Fruit fly (Drosophila melanogaster): ENCODE measurements around the gene RFeSP.

RFeSP gene

DNA sequence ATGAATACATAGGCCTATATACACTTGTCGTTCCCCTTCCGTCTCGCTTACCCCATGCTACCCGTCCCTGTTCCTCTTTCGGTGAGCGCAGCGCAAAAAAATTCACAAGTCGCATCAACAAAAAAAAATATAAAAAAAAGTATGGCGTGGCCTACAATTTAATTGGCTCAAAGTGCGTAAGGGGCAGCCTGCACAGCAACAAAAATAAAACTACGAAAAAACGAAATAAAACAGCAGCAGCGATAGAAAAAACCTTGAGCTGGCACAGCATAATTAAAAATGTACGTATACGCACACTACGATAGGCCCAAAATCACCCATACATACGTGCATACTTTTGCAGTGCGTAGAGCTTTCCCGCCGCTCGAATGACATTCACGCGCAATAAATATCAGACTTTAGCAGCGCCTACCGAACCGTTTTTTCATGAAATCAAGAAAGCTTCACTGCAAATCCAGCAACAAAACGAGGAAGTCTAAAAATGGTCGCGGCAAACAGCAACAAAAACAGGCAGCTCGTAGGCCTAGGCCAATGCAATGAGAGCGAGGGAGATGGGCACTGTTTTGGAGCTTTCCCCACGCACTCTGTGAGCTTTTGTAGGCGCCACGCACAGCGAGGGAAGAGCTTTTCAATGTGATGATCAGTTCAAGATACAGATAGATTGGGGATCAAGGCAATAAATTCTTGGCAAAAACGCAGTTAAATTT, 43.0 kb upstream of the RFeSP start (continued):
- TF ChIP-seq CG1529 (GFP tag; optimal IDR thresholded peaks at IDR 0.05) (no peak), CG2712 (tag; optimal IDR thresholded peaks at IDR 0.05) (no peak), CG34376 (GFP tag; optimal IDR thresholded peaks at IDR 0.05) (peak; percentile 76), Neu2 (GFP tag; optimal IDR thresholded peaks at IDR 0.05; ENCODE audit: borderline replicate concordance) (no peak), CG1233 (GFP tag; optimal IDR thresholded peaks at IDR 0.05) (no peak), ara (GFP tag; IDR thresholded peaks at IDR 0.05) (no peak), fru (optimal IDR thresholded peaks at IDR 0.05) (no peak), Bteb2 (GFP tag; optimal IDR thresholded peaks at IDR 0.05) (no peak), Nf-YA (GFP tag; IDR thresholded peaks at IDR 0.05) (no peak), HmgD (GFP tag; optimal IDR thresholded peaks at IDR 0.05) (no peak), CG5245 (GFP tag; optimal IDR thresholded peaks at IDR 0.05) (no peak), CG30431 (GFP tag; optimal IDR thresholded peaks at IDR 0.05) (no peak), nom (GFP tag; optimal IDR thresholded peaks at IDR 0.05) (no peak), Ptx1 (GFP tag; IDR thresholded peaks at IDR 0.05) (no peak), tin (GFP tag; optimal IDR thresholded peaks at IDR 0.05) (no peak), Ets65A (GFP tag) (no peak), chinmo (GFP tag; IDR thresholded peaks at IDR 0.05; ENCODE audit: partially characterized antibody) (peak; percentile 100), CG4617 (GFP tag; optimal IDR thresholded peaks at IDR 0.05; ENCODE audit: borderline replicate concordance) (no peak), CkIIα-i1 (GFP tag; IDR thresholded peaks at IDR 0.05) (no peak), cas (GFP tag; IDR thresholded peaks at IDR 0.05) (no peak; the same call in 1 of the 2 replicates), Rfx (GFP tag; IDR thresholded peaks at IDR 0.05) (0 out of 2 replicates have a peak, but pooled peaks have one; percentile 14), E2f2 (GFP tag; IDR thresholded peaks at IDR 0.05) (no peak), CG15696 (tag; optimal IDR thresholded peaks at IDR 0.05) (no peak), CG32767 (GFP tag; IDR thresholded peaks at IDR 0.05) (0 out of 2 replicates have a peak, but pooled peaks have one; percentile 33), stwl (tag; optimal IDR thresholded peaks at IDR 0.05) (no peak), Hr51 (GFP tag; optimal IDR thresholded peaks at IDR 0.05) (no peak), CG12071 (GFP tag; optimal IDR thresholded peaks at IDR 0.05) (no peak), fd3F (GFP tag; optimal IDR thresholded peaks at IDR 0.05) (no peak), CG2129 (GFP tag; IDR thresholded peaks at IDR 0.05; ENCODE audit: partially characterized antibody) (no peak), Adf1 (GFP tag; IDR thresholded peaks at IDR 0.05) (peak; percentile 50; the same call in 1 of the 2 replicates), Antp (GFP tag; optimal IDR thresholded peaks at IDR 0.05) (no peak), E2f1 (GFP tag; IDR thresholded peaks at IDR 0.05) (no peak), hkb (optimal IDR thresholded peaks at IDR 0.05) (no peak), hkb (GFP tag; IDR thresholded peaks at IDR 0.05) (0 out of 2 replicates have a peak, but pooled peaks have one; percentile 41), abd-A (tag; optimal IDR thresholded peaks at IDR 0.05) (peak; percentile 93), aop (GFP tag; IDR thresholded peaks at IDR 0.05) (no peak), eyg (GFP tag; optimal IDR thresholded peaks at IDR 0.05) (no peak), Asciz (GFP tag; optimal IDR thresholded peaks at IDR 0.05) (no peak), pfk (GFP tag; optimal IDR thresholded peaks at IDR 0.05) (no peak), esg (GFP tag; conservative IDR thresholded peaks at IDR 0.05) (no peak), CG17612 (GFP tag; IDR thresholded peaks at IDR 0.05) (no peak), wek (GFP tag; optimal IDR thresholded peaks at IDR 0.05) (no peak), cwo (GFP tag; optimal IDR thresholded peaks at IDR 0.05) (peak; percentile 72), wdn (GFP tag; IDR thresholded peaks at IDR 0.05) (no peak), schlank (tag; optimal IDR thresholded peaks at IDR 0.05) (no peak), Doc3 (GFP tag; IDR thresholded peaks at IDR 0.05; ENCODE audit: partially characterized antibody) (no peak), CG4854 (GFP tag; optimal IDR thresholded peaks at IDR 0.05) (no peak), HLH54F (GFP tag; optimal IDR thresholded peaks at IDR 0.05) (peak; percentile 4), CG17568 (GFP tag; optimal IDR thresholded peaks at IDR 0.05) (peak; percentile 24), exex (tag; optimal IDR thresholded peaks at IDR 0.05) (peak; percentile 70)

All from whole organism, embryonic.